Fruit fly (Drosophila melanogaster) whole organism, embryonic: ENCODE results near the gene CG7627.

ENCODE experiments used
- Antp ChIP-seq: fragments of 200-800 bp; sonication (Bioruptor generic); optimal IDR thresholded peaks from 3 replicates; lab custom pipeline; 2016; ENCODE audit warnings: missing biosample characterization, missing genetic modification characterization
- B-H2 ChIP-seq: fragments of 200-800 bp; sonication (Bioruptor generic); optimal IDR thresholded peaks from 2 replicates; lab custom pipeline; 2018; ENCODE audit warnings: missing biosample characterization, mild to moderate bottlenecking, missing genetic modification characterization
- CG10462 ChIP-seq: fragments of 200-800 bp; sonication (Bioruptor generic); optimal IDR thresholded peaks from 2 replicates; lab custom pipeline; 2016; ENCODE audit warnings: missing biosample characterization, missing genetic modification characterization
- CG10565 ChIP-seq: fragments of 200-800 bp; sonication (Bioruptor generic); optimal IDR thresholded peaks from 3 replicates; lab custom pipeline; 2016; ENCODE audit warnings: missing biosample characterization, mild to moderate bottlenecking, missing genetic modification characterization
- CG11723 ChIP-seq: fragments of 200-800 bp; sonication (Bioruptor generic); optimal IDR thresholded peaks from 2 replicates; lab custom pipeline; 2017; ENCODE audit warnings: missing biosample characterization, mild to moderate bottlenecking, missing genetic modification characterization
- CG12071 ChIP-seq: fragments of 200-800 bp; sonication (Bioruptor generic); optimal IDR thresholded peaks from 3 replicates; lab custom pipeline; 2018; ENCODE audit warnings: missing biosample characterization, mild to moderate bottlenecking, missing genetic modification characterization
- CG14710 ChIP-seq: fragments of 200-800 bp; sonication (Bioruptor generic); optimal IDR thresholded peaks from 3 replicates; lab custom pipeline; 2019; ENCODE audit warnings: missing biosample characterization, mild to moderate bottlenecking, missing genetic modification characterization, moderate library complexity
- CG17568 ChIP-seq: fragments of 200-800 bp; sonication (Bioruptor generic); optimal IDR thresholded peaks from 2 replicates; lab custom pipeline; 2018; ENCODE audit warnings: missing biosample characterization, mild to moderate bottlenecking, missing genetic modification characterization, moderate library complexity
- CG17612 ChIP-seq: fragments of 200-800 bp; sonication (Bioruptor generic); IDR thresholded peaks from 2 replicates; pipeline ENCODE4 v1.3.6; 2022; ENCODE audit warnings: missing biosample characterization, missing genetic modification characterization
- CG32532 ChIP-seq: fragments of 200-800 bp; sonication (Bioruptor generic); IDR thresholded peaks from 2 replicates; pipeline ENCODE4 v1.3.6; 2022; ENCODE audit warnings: missing biosample characterization, missing genetic modification characterization
- CG32767 ChIP-seq: fragments of 200-800 bp; sonication (Bioruptor generic); IDR thresholded peaks from 2 replicates; pipeline ENCODE4 v1.3.6; 2022; ENCODE audit warnings: missing biosample characterization, missing genetic modification characterization
- CG6689 ChIP-seq: fragments of 200-800 bp; sonication (Bioruptor generic); IDR thresholded peaks from 2 replicates; pipeline ENCODE4 v1.3.6; 2022; ENCODE audit warnings: missing biosample characterization, missing genetic modification characterization
- CG6813 ChIP-seq: fragments of 200-800 bp; sonication (Bioruptor generic); optimal IDR thresholded peaks from 2 replicates; lab custom pipeline; 2017; ENCODE audit warnings: missing biosample characterization, missing genetic modification characterization, mild to moderate bottlenecking, moderate library complexity, missing genetic modification reagents
- CG7372 ChIP-seq: fragments of 200-800 bp; sonication (Bioruptor generic); IDR thresholded peaks from 2 replicates; pipeline ENCODE4 v1.3.6; 2022; ENCODE audit warnings: missing biosample characterization, missing genetic modification characterization
- CG8281 ChIP-seq: fragments of 200-800 bp; sonication (Bioruptor generic); optimal IDR thresholded peaks from 2 replicates; lab custom pipeline; 2018; ENCODE audit warnings: missing biosample characterization, mild to moderate bottlenecking, missing genetic modification characterization, moderate library complexity
- CG8359 ChIP-seq: fragments of 200-800 bp; sonication (Bioruptor generic); optimal IDR thresholded peaks from 2 replicates; lab custom pipeline; 2017; ENCODE audit warnings: missing biosample characterization, mild to moderate bottlenecking, missing genetic modification characterization, borderline replicate concordance
- Chrac-16 ChIP-seq: fragments of 200-800 bp; sonication (Bioruptor generic); optimal IDR thresholded peaks from 3 replicates; lab custom pipeline; 2016; ENCODE audit warnings: missing biosample characterization, missing genetic modification characterization
- Dek ChIP-seq: fragments of 200-800 bp; sonication (Bioruptor generic); optimal IDR thresholded peaks from 3 replicates; lab custom pipeline; 2019; ENCODE audit warnings: missing biosample characterization, mild to moderate bottlenecking, missing genetic modification characterization, moderate library complexity
- Dfd ChIP-seq, 2 experiments: fragments of >200 bp; optimal IDR thresholded peaks; 2 replicates each; lab custom pipeline; 2017; ENCODE audit warnings: missing biosample characterization in 2 of 2, missing genetic modification characterization in 2 of 2
- Dip3 ChIP-seq: fragments of 200-800 bp; sonication (Bioruptor generic); optimal IDR thresholded peaks from 3 replicates; lab custom pipeline; 2016; ENCODE audit warnings: missing biosample characterization, missing genetic modification characterization
- Dref ChIP-seq: fragments of 200-800 bp; sonication (Bioruptor generic); IDR thresholded peaks from 2 replicates; pipeline ENCODE4 v1.3.6; 2022; ENCODE audit warnings: missing biosample characterization, missing genetic modification characterization
- Eip74EF ChIP-seq, 2 experiments: fragments of 200-800 bp in 1 of 2; fragments of >200 bp in 1 of 2; sonication (Bioruptor generic) in 1 of 2; optimal IDR thresholded peaks; 2 replicates each; lab custom pipeline; 2017 to 2019; ENCODE audit warnings: missing biosample characterization in 2 of 2, missing genetic modification characterization in 2 of 2, mild to moderate bottlenecking in 1 of 2, moderate library complexity in 1 of 2
- Elba2 ChIP-seq: fragments of 200-800 bp; sonication (Bioruptor generic); optimal IDR thresholded peaks from 3 replicates; lab custom pipeline; 2016; ENCODE audit warnings: missing biosample characterization, missing genetic modification characterization
- HLH3B ChIP-seq: fragments of 200-800 bp; sonication (Bioruptor generic); IDR thresholded peaks from 2 replicates; pipeline ENCODE4 v1.3.6; 2022; ENCODE audit warnings: missing biosample characterization, missing genetic modification characterization
- HLHmδ ChIP-seq: fragments of 200-800 bp; sonication (Bioruptor generic); optimal IDR thresholded peaks from 2 replicates; lab custom pipeline; 2018; ENCODE audit warnings: missing biosample characterization, mild to moderate bottlenecking, missing genetic modification characterization, moderate library complexity
- MBD-R2 ChIP-seq: fragments of 200-800 bp; sonication (Bioruptor generic); IDR thresholded peaks from 2 replicates; pipeline ENCODE4 v1.3.6; 2022; ENCODE audit warnings: missing biosample characterization, missing genetic modification characterization
- NC2α ChIP-seq: fragments of 200-800 bp; sonication (Bioruptor generic); optimal IDR thresholded peaks from 2 replicates; lab custom pipeline; 2016; ENCODE audit warnings: missing biosample characterization, missing genetic modification characterization
- NC2β ChIP-seq: fragments of 200-800 bp; sonication (Bioruptor generic); optimal IDR thresholded peaks from 2 replicates; lab custom pipeline; 2016; ENCODE audit warnings: missing biosample characterization, missing genetic modification characterization
- Six4 ChIP-seq: fragments of 200-800 bp; sonication (Bioruptor generic); optimal IDR thresholded peaks from 2 replicates; lab custom pipeline; 2016; ENCODE audit warnings: missing biosample characterization, missing genetic modification characterization
- Sox100B ChIP-seq: fragments of 200-800 bp; sonication (Bioruptor generic); optimal IDR thresholded peaks from 3 replicates; lab custom pipeline; 2018; ENCODE audit warnings: missing biosample characterization, mild to moderate bottlenecking, missing genetic modification characterization
- TFAM ChIP-seq: fragments of 200-800 bp; sonication (Bioruptor generic); optimal IDR thresholded peaks from 2 replicates; lab custom pipeline; 2017; ENCODE audit warnings: missing biosample characterization, missing genetic modification characterization, inconsistent platforms
- ac ChIP-seq: fragments of 200-800 bp; sonication (Bioruptor generic); optimal IDR thresholded peaks from 3 replicates; lab custom pipeline; 2017; ENCODE audit warnings: missing biosample characterization, mild to moderate bottlenecking, missing genetic modification characterization
- dysf ChIP-seq: fragments of 200-800 bp; sonication (Bioruptor generic); IDR thresholded peaks from 3 replicates; pipeline ENCODE4 v1.3.6; 2022; ENCODE audit warnings: missing biosample characterization, missing genetic modification characterization
- esg ChIP-seq: fragments of 200-800 bp; sonication (Bioruptor generic); conservative IDR thresholded peaks from 2 replicates; pipeline ENCODE4 v1.3.6; 2022; ENCODE audit warnings: missing biosample characterization, missing genetic modification characterization
- ewg ChIP-seq: fragments of 200-800 bp; sonication (Bioruptor generic); optimal IDR thresholded peaks from 3 replicates; lab custom pipeline; 2017; ENCODE audit warnings: mild to moderate bottlenecking, missing biosample characterization, missing genetic modification reagents, missing genetic modification characterization
- fd64A ChIP-seq: fragments of 200-800 bp; sonication (Bioruptor generic); optimal IDR thresholded peaks from 3 replicates; lab custom pipeline; 2018; ENCODE audit warnings: missing biosample characterization, mild to moderate bottlenecking, missing genetic modification characterization
- gem ChIP-seq: fragments of 200-800 bp; sonication (Bioruptor generic); optimal IDR thresholded peaks from 2 replicates; lab custom pipeline; 2019; ENCODE audit warnings: missing biosample characterization, mild to moderate bottlenecking, missing genetic modification characterization, moderate library complexity
- insv ChIP-seq, 2 experiments: fragments of 200-800 bp; sonication (Bioruptor generic); optimal IDR thresholded peaks; 3 replicates each; lab custom pipeline; 2016 to 2018; ENCODE audit warnings: missing biosample characterization in 2 of 2, missing genetic modification characterization in 2 of 2
- kni ChIP-seq: fragments of 200-800 bp; sonication (Bioruptor generic); optimal IDR thresholded peaks from 3 replicates; lab custom pipeline; 2017; ENCODE audit warnings: mild to moderate bottlenecking, missing biosample characterization, missing genetic modification reagents, missing genetic modification characterization
- mirr ChIP-seq: fragments of 200-800 bp; sonication (Bioruptor generic); optimal IDR thresholded peaks from 3 replicates; lab custom pipeline; 2018; ENCODE audit warnings: missing biosample characterization, mild to moderate bottlenecking, missing genetic modification characterization
- nom ChIP-seq: fragments of 200-800 bp; sonication (Bioruptor generic); optimal IDR thresholded peaks from 2 replicates; lab custom pipeline; 2017; ENCODE audit warnings: missing biosample characterization, missing genetic modification characterization, mild to moderate bottlenecking, moderate library complexity, missing genetic modification reagents
- org-1 ChIP-seq: fragments of 200-800 bp; sonication (Bioruptor generic); optimal IDR thresholded peaks from 2 replicates; lab custom pipeline; 2017; ENCODE audit warnings: missing biosample characterization, missing genetic modification characterization
- phol ChIP-seq: fragments of 200-800 bp; sonication (Bioruptor generic); optimal IDR thresholded peaks from 3 replicates; lab custom pipeline; 2018; ENCODE audit warnings: missing biosample characterization, mild to moderate bottlenecking, missing genetic modification characterization, moderate library complexity
- prd ChIP-seq, 3 experiments: fragments of >200 bp in 2 of 3; fragments of 200-800 bp in 1 of 3; sonication (Bioruptor generic) in 1 of 3; optimal IDR thresholded peaks in 2 of 3; IDR thresholded peaks in 1 of 3; 2 replicates in 2 of 3; 3 replicates in 1 of 3; pipeline versions ENCODE4 v1.3.6 to Lab custom; 2017 to 2022; ENCODE audit warnings: missing biosample characterization in 1 of 3, missing genetic modification characterization in 1 of 3
- sd ChIP-seq: fragments of 200-800 bp; sonication (Bioruptor generic); optimal IDR thresholded peaks from 3 replicates; lab custom pipeline; 2018; ENCODE audit warnings: missing biosample characterization, mild to moderate bottlenecking, missing genetic modification characterization, moderate library complexity
- sens-2 ChIP-seq: fragments of 200-800 bp; sonication (Bioruptor generic); IDR thresholded peaks from 2 replicates; pipeline ENCODE4 v1.3.6; 2022; ENCODE audit warnings: missing biosample characterization, missing genetic modification characterization
- so ChIP-seq: fragments of 200-800 bp; sonication (Bioruptor generic); IDR thresholded peaks from 3 replicates; pipeline ENCODE4 v1.3.6; 2022; ENCODE audit warnings: missing biosample characterization, missing genetic modification characterization
- sr ChIP-seq: fragments of 200-800 bp; sonication (Bioruptor generic); IDR thresholded peaks from 3 replicates; pipeline ENCODE4 v1.3.6; 2022; ENCODE audit warnings: missing biosample characterization, missing genetic modification characterization
- usp ChIP-seq: fragments of >200 bp; optimal IDR thresholded peaks from 2 replicates; lab custom pipeline; 2017; ENCODE audit warnings: missing biosample characterization, missing genetic modification characterization
- vfl ChIP-seq: fragments of 200-800 bp; sonication (Bioruptor generic); optimal IDR thresholded peaks from 2 replicates; lab custom pipeline; 2016; ENCODE audit warnings: missing biosample characterization, missing genetic modification characterization

CG7627 gene

DNA sequence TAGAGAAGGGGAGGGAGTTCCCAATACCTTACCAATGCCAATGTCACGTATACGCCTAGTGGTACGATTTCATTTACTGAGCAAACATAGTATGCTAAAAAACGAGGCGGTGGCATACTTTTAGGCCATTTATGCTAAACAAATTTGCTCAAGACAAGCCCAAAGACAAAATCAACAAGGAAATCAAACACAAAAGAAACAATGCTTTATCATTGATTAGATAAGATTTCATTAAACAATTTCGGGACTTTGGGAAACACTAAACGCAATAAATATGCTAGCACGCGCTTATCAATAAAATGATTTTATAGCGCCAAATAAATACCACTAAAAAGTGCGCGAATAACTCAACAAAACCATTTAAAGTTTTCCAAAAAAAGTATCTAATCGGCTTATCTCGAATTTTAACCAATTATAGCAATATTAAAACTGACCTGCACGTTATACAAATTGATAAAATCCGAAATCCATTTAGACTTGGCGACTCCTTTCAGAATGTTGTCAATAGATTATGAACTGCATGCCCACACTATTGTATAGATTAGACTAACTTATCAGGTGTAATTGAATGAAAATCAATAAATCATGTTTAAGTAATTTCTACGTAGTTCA lies 11.6 kb downstream of the CG7627 start (continued):
- peak in 1 of 2 experiments; percentile 23 for TF ChIP-seq Eip74EF (GFP tag; optimal IDR thresholded peaks at IDR 0.05; lab: Kevin White, UChicago)
- TF ChIP-seq phol (tag; lab: Kevin White, UChicago) = no peak
- no peak for TF ChIP-seq Six4 (GFP tag; lab: Kevin White, UChicago)
- no peak for TF ChIP-seq Elba2
- no peak for TF ChIP-seq vfl (GFP tag; lab: Kevin White, UChicago)
- TF ChIP-seq CG10565 = no peak
- TF ChIP-seq Dref (GFP tag; lab: Robert Waterston, UW) = no peak
- TF ChIP-seq CG14710 (tag; lab: Kevin White, UChicago) = no peak
- no peak for TF ChIP-seq kni (GFP tag; lab: Kevin White, UChicago)
- no peak for TF ChIP-seq Antp
- TF ChIP-seq CG6813 (GFP tag; lab: Kevin White, UChicago) = peak; percentile 36
- TF ChIP-seq CG17612 = no peak
- TF ChIP-seq dysf (GFP tag; lab: Robert Waterston, UW) = no peak
- TF ChIP-seq ac (GFP tag; lab: Kevin White, UChicago) = no peak
- no peak for TF ChIP-seq Chrac-16
- TF ChIP-seq MBD-R2 (GFP tag; lab: Robert Waterston, UW) = no peak
- no peak for TF ChIP-seq fd64A (GFP tag; lab: Kevin White, UChicago)
- TF ChIP-seq mirr (GFP tag; lab: Kevin White, UChicago) = peak; percentile 73
- peak; percentile 22 for TF ChIP-seq org-1 (GFP tag; lab: Kevin White, UChicago)
- peak; percentile 8 for TF ChIP-seq Sox100B (GFP tag; lab: Kevin White, UChicago)
- TF ChIP-seq ewg = no peak
- TF ChIP-seq HLHmδ (GFP tag; lab: Kevin White, UChicago) = no peak
- no peak for TF ChIP-seq sr (GFP tag; lab: Robert Waterston, UW)
- TF ChIP-seq CG8359 (GFP tag; lab: Kevin White, UChicago) = no peak
- TF ChIP-seq NC2α (GFP tag; lab: Kevin White, UChicago) = no peak
- no peak for TF ChIP-seq CG6689 (GFP tag; lab: Robert Waterston, UW)
- no peak for TF ChIP-seq CG11723 (GFP tag; lab: Kevin White, UChicago)
- peak; percentile 50 for TF ChIP-seq gem (tag; lab: Kevin White, UChicago)
- TF ChIP-seq insv (GFP tag; optimal IDR thresholded peaks at IDR 0.05; lab: Kevin White, UChicago) = no peak
- peak; percentile 29; the same call in 1 of the 2 replicates for TF ChIP-seq HLH3B (GFP tag; lab: Robert Waterston, UW)
- no peak for TF ChIP-seq prd (optimal IDR thresholded peaks at IDR 0.05; lab: Kevin White, UChicago)
- TF ChIP-seq prd (GFP tag; IDR thresholded peaks at IDR 0.05; lab: Robert Waterston, UW) = no peak
- peak; percentile 95 for TF ChIP-seq sd (tag; lab: Kevin White, UChicago)
- no peak for TF ChIP-seq CG10462
- no peak for TF ChIP-seq sens-2 (GFP tag; lab: Robert Waterston, UW)
- TF ChIP-seq Dek (tag; lab: Kevin White, UChicago) = peak; percentile 41
- no peak for TF ChIP-seq Dfd (GFP tag; optimal IDR thresholded peaks at IDR 0.05; lab: Kevin White, UChicago)
- no peak for TF ChIP-seq usp (GFP tag; lab: Kevin White, UChicago)
- 0 out of 3 replicates have a peak, but pooled peaks have one; percentile 36 for TF ChIP-seq so
- peak; percentile 68 for TF ChIP-seq CG7372
- no peak for TF ChIP-seq CG32767
- no peak for TF ChIP-seq CG32532 (GFP tag; lab: Robert Waterston, UW)
- TF ChIP-seq CG12071 (GFP tag; lab: Kevin White, UChicago) = peak; percentile 70
- peak; percentile 54 for TF ChIP-seq CG17568 (GFP tag; lab: Kevin White, UChicago)
- no peak for TF ChIP-seq esg (GFP tag; lab: Robert Waterston, UW)
- no peak for TF ChIP-seq TFAM (GFP tag; lab: Kevin White, UChicago)
- TF ChIP-seq B-H2 (GFP tag; lab: Kevin White, UChicago) = peak; percentile 49
- TF ChIP-seq NC2β (GFP tag; lab: Kevin White, UChicago) = no peak
- TF ChIP-seq Dip3 (GFP tag; lab: Kevin White, UChicago) = no peak
- TF ChIP-seq CG8281 (tag; lab: Kevin White, UChicago) = no peak
- TF ChIP-seq nom = no peak
